Fruit fly (Drosophila melanogaster) whole organism, prepupa: ENCODE results near the gene Acsf2.

Experiments used
- CG10631 ChIP-seq: fragments of 200-800 bp; sonication (Bioruptor generic); optimal IDR thresholded peaks from 2 replicates; lab custom pipeline; 2016; ENCODE audit warnings: missing biosample characterization, missing genetic modification characterization
- CG10669 ChIP-seq: fragments of 200-800 bp; sonication (Bioruptor generic); optimal IDR thresholded peaks from 3 replicates; lab custom pipeline; 2018; ENCODE audit warnings: missing biosample characterization, mild to moderate bottlenecking, missing genetic modification characterization, moderate library complexity
- CG11294 ChIP-seq: fragments of 200-800 bp; sonication (Bioruptor generic); IDR thresholded peaks from 2 replicates; pipeline ENCODE4 v1.3.6; 2022; ENCODE audit warnings: missing biosample characterization, missing genetic modification characterization
- CG11762 ChIP-seq: fragments of 200-800 bp; sonication (Bioruptor generic); optimal IDR thresholded peaks from 3 replicates; lab custom pipeline; 2016; ENCODE audit warnings: missing biosample characterization, missing genetic modification characterization; ENCODE audit not compliant: insufficient read depth
- CG11902 ChIP-seq: fragments of 200-800 bp; sonication (Bioruptor generic); optimal IDR thresholded peaks from 3 replicates; lab custom pipeline; 2016; ENCODE audit warnings: missing biosample characterization, missing genetic modification characterization
- CG15336 ChIP-seq: fragments of 200-800 bp; sonication (Bioruptor generic); IDR thresholded peaks from 2 replicates; pipeline ENCODE4 v1.3.6; 2022; ENCODE audit warnings: missing biosample characterization, missing genetic modification characterization
- CG1621 ChIP-seq: fragments of 200-800 bp; sonication (Bioruptor generic); optimal IDR thresholded peaks from 3 replicates; lab custom pipeline; 2018; ENCODE audit warnings: missing biosample characterization, mild to moderate bottlenecking, missing genetic modification characterization
- CG16779 ChIP-seq: fragments of 200-800 bp; sonication (Bioruptor generic); optimal IDR thresholded peaks from 3 replicates; lab custom pipeline; 2017; ENCODE audit warnings: missing biosample characterization, mild to moderate bottlenecking, missing genetic modification characterization
- CG3032 ChIP-seq: fragments of 200-800 bp; optimal IDR thresholded peaks from 2 replicates; lab custom pipeline; 2019; ENCODE audit warnings: missing biosample characterization, mild to moderate bottlenecking, missing genetic modification characterization, moderate library complexity
- CG31627 ChIP-seq: fragments of 200-800 bp; sonication (Bioruptor generic); optimal IDR thresholded peaks from 3 replicates; lab custom pipeline; 2016; ENCODE audit warnings: missing biosample characterization, missing genetic modification characterization
- CG32006 ChIP-seq: fragments of 200-800 bp; sonication (Bioruptor generic); optimal IDR thresholded peaks from 3 replicates; lab custom pipeline; 2017; ENCODE audit warnings: missing biosample characterization, mild to moderate bottlenecking, missing genetic modification characterization
- CG34406 ChIP-seq: fragments of 200-800 bp; sonication (Bioruptor generic); optimal IDR thresholded peaks from 3 replicates; lab custom pipeline; 2016; ENCODE audit warnings: missing biosample characterization, missing genetic modification characterization
- CG3919 ChIP-seq: fragments of 200-800 bp; sonication (Bioruptor generic); optimal IDR thresholded peaks from 3 replicates; lab custom pipeline; 2016; ENCODE audit warnings: missing biosample characterization, missing genetic modification characterization
- CG6163 ChIP-seq: fragments of 200-800 bp; sonication (Bioruptor generic); IDR thresholded peaks from 3 replicates; pipeline ENCODE4 v1.3.6; 2022; ENCODE audit warnings: missing biosample characterization, missing genetic modification characterization
- CG6276 ChIP-seq: fragments of 200-800 bp; sonication (Bioruptor generic); optimal IDR thresholded peaks from 2 replicates; lab custom pipeline; 2017; ENCODE audit warnings: missing biosample characterization, mild to moderate bottlenecking, missing genetic modification characterization
- CG6792 ChIP-seq: fragments of 200-800 bp; sonication (Bioruptor generic); optimal IDR thresholded peaks from 3 replicates; lab custom pipeline; 2016; ENCODE audit warnings: missing biosample characterization, missing genetic modification characterization
- CG6808 ChIP-seq: fragments of 200-800 bp; sonication (Bioruptor generic); optimal IDR thresholded peaks from 3 replicates; lab custom pipeline; 2017; ENCODE audit warnings: missing biosample characterization, missing genetic modification characterization, mild to moderate bottlenecking, moderate library complexity, missing genetic modification reagents
- CG6854 ChIP-seq: fragments of 200-800 bp; sonication (Bioruptor generic); optimal IDR thresholded peaks from 2 replicates; lab custom pipeline; 2017; ENCODE audit warnings: missing biosample characterization, mild to moderate bottlenecking, missing genetic modification characterization
- CG8119 ChIP-seq: fragments of 200-800 bp; sonication (Bioruptor generic); IDR thresholded peaks from 3 replicates; pipeline ENCODE4 v1.3.6; 2022; ENCODE audit warnings: missing biosample characterization, missing genetic modification characterization
- CG8319 ChIP-seq: fragments of 200-800 bp; sonication (Bioruptor generic); optimal IDR thresholded peaks from 3 replicates; lab custom pipeline; 2016; ENCODE audit warnings: missing biosample characterization, missing genetic modification characterization
- CG8632 ChIP-seq: fragments of 200-800 bp; sonication (Bioruptor generic); optimal IDR thresholded peaks from 3 replicates; lab custom pipeline; 2016; ENCODE audit warnings: missing biosample characterization, missing genetic modification characterization
- CG9139 ChIP-seq: fragments of 200-800 bp; sonication (Bioruptor generic); optimal IDR thresholded peaks from 3 replicates; lab custom pipeline; 2017; ENCODE audit warnings: missing biosample characterization, mild to moderate bottlenecking, missing genetic modification characterization
- Eip75B ChIP-seq: fragments of 200-800 bp; sonication (Bioruptor generic); optimal IDR thresholded peaks from 3 replicates; lab custom pipeline; 2016; ENCODE audit warnings: missing biosample characterization, missing genetic modification characterization
- Eip78C ChIP-seq: fragments of 200-800 bp; sonication (Bioruptor generic); peaks from one replicate; lab custom pipeline; 2016; ENCODE audit warnings: missing biosample characterization, missing genetic modification characterization
- Ets21C ChIP-seq: fragments of 200-800 bp; sonication (Bioruptor generic); optimal IDR thresholded peaks from 3 replicates; lab custom pipeline; 2016; ENCODE audit warnings: missing biosample characterization, missing genetic modification characterization
- Ets96B ChIP-seq: fragments of 200-800 bp; optimal IDR thresholded peaks from 2 replicates; lab custom pipeline; 2019; ENCODE audit warnings: missing biosample characterization, mild to moderate bottlenecking, missing genetic modification characterization, moderate library complexity
- Gug ChIP-seq: fragments of 200-800 bp; sonication (Bioruptor generic); IDR thresholded peaks from 2 replicates; pipeline ENCODE4 v1.3.6; 2022; ENCODE audit warnings: missing biosample characterization, missing genetic modification characterization
- Hr39 ChIP-seq: fragments of 200-800 bp; sonication (Bioruptor generic); optimal IDR thresholded peaks from 2 replicates; lab custom pipeline; 2016; ENCODE audit warnings: missing biosample characterization, missing genetic modification characterization
- Hr4 ChIP-seq: fragments of 200-800 bp; sonication (Bioruptor generic); optimal IDR thresholded peaks from 3 replicates; lab custom pipeline; 2016; ENCODE audit warnings: missing biosample characterization, missing genetic modification characterization
- Lpt ChIP-seq: fragments of 200-800 bp; sonication (Bioruptor generic); optimal IDR thresholded peaks from 3 replicates; lab custom pipeline; 2016; ENCODE audit warnings: missing biosample characterization, missing genetic modification characterization
- Met ChIP-seq: fragments of 200-800 bp; sonication (Bioruptor generic); optimal IDR thresholded peaks from 3 replicates; lab custom pipeline; 2016; ENCODE audit warnings: missing biosample characterization, missing genetic modification characterization
- OdsH ChIP-seq: fragments of 200-800 bp; sonication (Bioruptor generic); optimal IDR thresholded peaks from 3 replicates; lab custom pipeline; 2016; ENCODE audit warnings: missing biosample characterization, missing genetic modification characterization
- Smox ChIP-seq: fragments of 200-800 bp; sonication (Bioruptor generic); optimal IDR thresholded peaks from 3 replicates; lab custom pipeline; 2016; ENCODE audit warnings: missing biosample characterization, missing genetic modification characterization
- Sox102F ChIP-seq: fragments of 200-800 bp; sonication (Bioruptor generic); optimal IDR thresholded peaks from 2 replicates; lab custom pipeline; 2016; ENCODE audit warnings: missing biosample characterization, mild to moderate bottlenecking, missing genetic modification characterization
- Sox15 ChIP-seq: fragments of 200-800 bp; sonication (Bioruptor generic); optimal IDR thresholded peaks from 3 replicates; lab custom pipeline; 2016; ENCODE audit warnings: missing biosample characterization, missing genetic modification characterization
- achi ChIP-seq: fragments of 200-800 bp; sonication (Bioruptor generic); optimal IDR thresholded peaks from 3 replicates; lab custom pipeline; 2016; ENCODE audit warnings: missing biosample characterization, missing genetic modification characterization
- cyc ChIP-seq: fragments of 200-800 bp; sonication (Bioruptor generic); optimal IDR thresholded peaks from 3 replicates; lab custom pipeline; 2016; ENCODE audit warnings: missing biosample characterization, missing genetic modification characterization
- dac ChIP-seq: fragments of 200-800 bp; sonication (Bioruptor generic); optimal IDR thresholded peaks from 2 replicates; lab custom pipeline; 2017; ENCODE audit warnings: missing biosample characterization, mild to moderate bottlenecking, missing genetic modification characterization
- dsx ChIP-seq: fragments of 200-800 bp; optimal IDR thresholded peaks from 3 replicates; lab custom pipeline; 2019; ENCODE audit warnings: missing biosample characterization, mild to moderate bottlenecking, missing genetic modification characterization, moderate library complexity; ENCODE audit not compliant: poor library complexity, severe bottlenecking
- eg ChIP-seq: fragments of 200-800 bp; sonication (Bioruptor generic); IDR thresholded peaks from 3 replicates; pipeline ENCODE4 v1.3.6; 2022; ENCODE audit warnings: missing biosample characterization, missing genetic modification characterization
- esn ChIP-seq: fragments of 200-800 bp; sonication (Bioruptor generic); optimal IDR thresholded peaks from 2 replicates; lab custom pipeline; 2016; ENCODE audit warnings: missing biosample characterization, mild to moderate bottlenecking, missing genetic modification characterization, moderate library complexity
- fkh ChIP-seq: fragments of 200-800 bp; sonication (Bioruptor generic); optimal IDR thresholded peaks from 3 replicates; lab custom pipeline; 2017; ENCODE audit warnings: missing biosample characterization, mild to moderate bottlenecking, missing genetic modification characterization, moderate library complexity
- lz ChIP-seq: fragments of 200-800 bp; sonication (Bioruptor generic); optimal IDR thresholded peaks from 3 replicates; lab custom pipeline; 2016; ENCODE audit warnings: missing biosample characterization, missing genetic modification characterization
- net ChIP-seq: fragments of 200-800 bp; sonication (Bioruptor generic); optimal IDR thresholded peaks from 3 replicates; lab custom pipeline; 2016; ENCODE audit warnings: missing biosample characterization, missing genetic modification characterization
- pdm3 ChIP-seq: fragments of 200-800 bp; sonication (Bioruptor generic); optimal IDR thresholded peaks from 3 replicates; lab custom pipeline; 2016; ENCODE audit warnings: missing biosample characterization, missing genetic modification characterization
- salr ChIP-seq, 2 experiments: fragments of 200-800 bp; sonication (Bioruptor generic); optimal IDR thresholded peaks; 3 replicates each; lab custom pipeline; 2016 to 2018; ENCODE audit warnings: missing biosample characterization in 2 of 2, missing genetic modification characterization in 2 of 2, mild to moderate bottlenecking in 1 of 2
- spab ChIP-seq: fragments of 200-800 bp; sonication (Bioruptor generic); optimal IDR thresholded peaks from 2 replicates; lab custom pipeline; 2017; ENCODE audit warnings: missing biosample characterization, mild to moderate bottlenecking, missing genetic modification characterization, missing genetic modification reagents
- ss ChIP-seq, 2 experiments: fragments of 200-800 bp; sonication (Bioruptor generic); optimal IDR thresholded peaks; 2 replicates in 1 of 2; 3 replicates in 1 of 2; lab custom pipeline; 2017 to 2018; ENCODE audit warnings: mild to moderate bottlenecking in 2 of 2, missing biosample characterization in 2 of 2, missing genetic modification characterization in 2 of 2, moderate library complexity in 1 of 2
- svp ChIP-seq: fragments of 200-800 bp; sonication (Bioruptor generic); peaks from one replicate; lab custom pipeline; 2016; ENCODE audit warnings: missing biosample characterization, missing genetic modification characterization
- topi ChIP-seq: fragments of 200-800 bp; sonication (Bioruptor generic); optimal IDR thresholded peaks from 3 replicates; lab custom pipeline; 2016; ENCODE audit warnings: missing biosample characterization, missing genetic modification characterization
- vri ChIP-seq: fragments of 200-800 bp; sonication (Bioruptor generic); optimal IDR thresholded peaks from 3 replicates; lab custom pipeline; 2016; ENCODE audit warnings: missing biosample characterization, mild to moderate bottlenecking, missing genetic modification characterization

Acsf2 gene

dm6 chr2L:5294392-5295244 is 47.4 kb downstream of the Acsf2 start:
- TF ChIP-seq ss (GFP tag; optimal IDR thresholded peaks at IDR 0.05; lab: Kevin White, UChicago) (peak; percentile 53 to 72), CG8119 (GFP tag; lab: Robert Waterston, UW) (no peak), spab (GFP tag; lab: Kevin White, UChicago) (no peak), CG8319 (GFP tag; lab: Kevin White, UChicago) (peak; percentile 17), eg (GFP tag; lab: Robert Waterston, UW) (peak; percentile 5; the same call in 1 of the 3 replicates), achi (GFP tag; lab: Kevin White, UChicago) (peak; percentile 17), Lpt (GFP tag; lab: Kevin White, UChicago) (peak; percentile 66), CG6163 (GFP tag; lab: Robert Waterston, UW) (peak; percentile 31; the same call in 1 of the 3 replicates), Ets21C (GFP tag; lab: Kevin White, UChicago) (no peak), CG34406 (no peak), fkh (GFP tag; lab: Kevin White, UChicago) (no peak), CG8632 (GFP tag; lab: Kevin White, UChicago) (no peak), vri (GFP tag; lab: Kevin White, UChicago) (no peak), CG1621 (tag; lab: Kevin White, UChicago) (no peak), CG16779 (peak; percentile 24), dsx (GFP tag; lab: Kevin White, UChicago) (peak; percentile 73), dac (no peak), CG6792 (GFP tag; lab: Kevin White, UChicago) (no peak), CG32006 (no peak), Ets96B (tag; lab: Kevin White, UChicago) (no peak), Eip78C (GFP tag; lab: Kevin White, UChicago) (peak; percentile 81), pdm3 (GFP tag; lab: Kevin White, UChicago) (no peak), Sox102F (peak; percentile 66), Smox (GFP tag; lab: Kevin White, UChicago) (peak; percentile 17), CG11294 (no peak), Hr4 (GFP tag; lab: Kevin White, UChicago) (no peak), Sox15 (no peak), topi (GFP tag; lab: Kevin White, UChicago) (no peak), CG6854 (GFP tag; lab: Kevin White, UChicago) (peak; percentile 55), CG31627 (no peak), Gug (GFP tag; lab: Robert Waterston, UW) (no peak), CG9139 (GFP tag; lab: Kevin White, UChicago) (no peak), Eip75B (peak; percentile 76), Hr39 (GFP tag; lab: Kevin White, UChicago) (no peak), CG3919 (GFP tag; lab: Kevin White, UChicago) (peak; percentile 34), salr (GFP tag; optimal IDR thresholded peaks at IDR 0.05; lab: Kevin White, UChicago) (peak in 1 of 2 experiments; percentile 11), CG3032 (tag; lab: Kevin White, UChicago) (peak; percentile 4), CG11902 (no peak), Met (GFP tag; lab: Kevin White, UChicago) (peak; percentile 10), CG6276 (GFP tag; lab: Kevin White, UChicago) (no peak), CG11762 (no peak), esn (GFP tag; lab: Kevin White, UChicago) (no peak), CG6808 (peak; percentile 41), cyc (GFP tag; lab: Kevin White, UChicago) (no peak), svp (GFP tag; lab: Kevin White, UChicago) (peak; percentile 98), CG15336 (GFP tag; lab: Robert Waterston, UW) (no peak), CG10631 (GFP tag; lab: Kevin White, UChicago) (no peak), lz (GFP tag; lab: Kevin White, UChicago) (no peak), net (GFP tag; lab: Kevin White, UChicago) (no peak), OdsH (no peak), CG10669 (GFP tag; lab: Kevin White, UChicago) (peak; percentile 37)
